Worm (Caenorhabditis elegans) whole organism, early embryonic: Measurements from ENCODE around the gene glb-15.

ENCODE experiments used
- B0310.2 ChIP-seq: sonication (generic microtip); optimal IDR thresholded peaks from 2 replicates; lab custom pipeline; 2016; ENCODE audit warnings: mild to moderate bottlenecking, missing genetic modification characterization, missing compliant biosample characterization
- F13C5.2 ChIP-seq: sonication (generic microtip); optimal IDR thresholded peaks from 2 replicates; lab custom pipeline; 2017; ENCODE audit warnings: mild to moderate bottlenecking, missing genetic modification characterization, inconsistent platforms, missing compliant biosample characterization
- aly-1 ChIP-seq: sonication (generic microtip); optimal IDR thresholded peaks from 2 replicates; lab custom pipeline; 2016; ENCODE audit warnings: missing genetic modification characterization, missing compliant biosample characterization
- ama-1 ChIP-seq: fragments of 150-350 bp; optimal IDR thresholded peaks from 2 replicates; lab custom pipeline; 2014
- ceh-13 ChIP-seq: fragments of 200-800 bp; sonication (Bioruptor generic); optimal IDR thresholded peaks from 2 replicates; lab custom pipeline; 2018; ENCODE audit warnings: mild to moderate bottlenecking, missing genetic modification characterization, missing compliant biosample characterization
- ceh-36 ChIP-seq: sonication (generic microtip); optimal IDR thresholded peaks from 2 replicates; lab custom pipeline; 2016; ENCODE audit warnings: missing genetic modification characterization, inconsistent platforms, missing compliant biosample characterization
- ets-7 ChIP-seq: sonication (generic microtip); optimal IDR thresholded peaks from 2 replicates; lab custom pipeline; 2016; ENCODE audit warnings: missing genotype, missing genetic modification characterization, missing compliant biosample characterization
- flt-1 ChIP-seq: fragments of 200-800 bp; sonication (Bioruptor generic); IDR thresholded peaks from 2 replicates; pipeline ENCODE4 v1.3.6; 2022; ENCODE audit warnings: missing genetic modification characterization, missing compliant biosample characterization
- hmbx-1 ChIP-seq: sonication (generic microtip); optimal IDR thresholded peaks from 2 replicates; lab custom pipeline; 2016; ENCODE audit warnings: mild to moderate bottlenecking, missing genetic modification characterization, missing compliant biosample characterization
- hmg-4 ChIP-seq: fragments of 200-800 bp; sonication (Bioruptor generic); optimal IDR thresholded peaks from 2 replicates; lab custom pipeline; 2018; ENCODE audit warnings: mild to moderate bottlenecking, missing genetic modification characterization, missing compliant biosample characterization
- hnd-1 ChIP-seq: sonication (generic microtip); optimal IDR thresholded peaks from 2 replicates; lab custom pipeline; 2016; ENCODE audit warnings: missing genetic modification characterization, missing compliant biosample characterization
- pes-1 ChIP-seq: fragments of 200-800 bp; sonication (Bioruptor generic); IDR thresholded peaks from 2 replicates; pipeline ENCODE4 v1.3.6; 2022; ENCODE audit warnings: missing genetic modification reagents, missing genetic modification characterization, missing compliant biosample characterization
- scrt-1 ChIP-seq: fragments of 200-800 bp; sonication (Bioruptor generic); IDR thresholded peaks from 2 replicates; pipeline ENCODE4 v1.3.6; 2022; ENCODE audit warnings: missing genetic modification characterization, missing compliant biosample characterization
- sea-1 ChIP-seq: fragments of 200-800 bp; sonication (Bioruptor generic); conservative IDR thresholded peaks from 2 replicates; pipeline ENCODE4 v1.3.6; 2022; ENCODE audit warnings: missing genetic modification characterization, missing compliant biosample characterization
- tbx-11 ChIP-seq: fragments of 200-800 bp; sonication (Bioruptor generic); IDR thresholded peaks from 2 replicates; pipeline ENCODE4 v1.3.6; 2022; ENCODE audit warnings: missing genetic modification characterization, missing compliant biosample characterization
- tbx-37 ChIP-seq: fragments of 200-800 bp; sonication (Bioruptor generic); conservative IDR thresholded peaks from 2 replicates; pipeline ENCODE4 v1.3.6; 2022; ENCODE audit warnings: missing genetic modification reagents, missing genetic modification characterization, missing compliant biosample characterization
- tra-4 ChIP-seq: sonication (generic microtip); optimal IDR thresholded peaks from 2 replicates; lab custom pipeline; 2017; ENCODE audit warnings: missing genetic modification characterization, missing compliant biosample characterization

The glb-15 gene

DNA sequence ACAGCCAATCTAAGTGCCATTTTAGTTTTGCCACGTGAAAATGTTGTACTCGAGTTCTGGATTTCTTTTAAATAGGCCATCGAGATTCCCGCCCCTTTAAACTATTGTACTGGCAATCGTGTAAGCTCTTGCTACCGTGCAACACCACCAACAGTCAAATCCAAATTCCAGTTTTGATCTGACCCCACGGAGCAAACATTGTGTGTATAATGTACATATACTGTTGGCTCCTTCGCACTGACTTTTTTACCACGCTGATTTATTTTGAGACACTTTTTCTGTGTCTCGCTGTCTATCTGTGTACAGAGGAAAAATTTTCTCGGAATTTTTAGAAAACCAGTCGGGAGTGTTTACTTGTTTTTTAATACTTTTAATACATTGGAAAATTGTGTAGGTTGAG lies 8.0 kb downstream of the glb-15 start, which contains the start of gene piit-1:
Gene piit-1 (minus strand): TSS at position 101 of the 400 bp plus-strand sequence.
- TF ChIP-seq tbx-37 (no peak), ets-7 (tag; lab: Kevin White, UChicago) (no peak), tbx-11 (no peak), F13C5.2 (tag; lab: Kevin White, UChicago) (no peak), flt-1 (GFP tag; lab: Robert Waterston, UW) (no peak), pes-1 (GFP tag; lab: Robert Waterston, UW) (no peak), sea-1 (GFP tag; lab: Robert Waterston, UW) (no peak), B0310.2 (tag; lab: Kevin White, UChicago) (no peak)

DNA sequence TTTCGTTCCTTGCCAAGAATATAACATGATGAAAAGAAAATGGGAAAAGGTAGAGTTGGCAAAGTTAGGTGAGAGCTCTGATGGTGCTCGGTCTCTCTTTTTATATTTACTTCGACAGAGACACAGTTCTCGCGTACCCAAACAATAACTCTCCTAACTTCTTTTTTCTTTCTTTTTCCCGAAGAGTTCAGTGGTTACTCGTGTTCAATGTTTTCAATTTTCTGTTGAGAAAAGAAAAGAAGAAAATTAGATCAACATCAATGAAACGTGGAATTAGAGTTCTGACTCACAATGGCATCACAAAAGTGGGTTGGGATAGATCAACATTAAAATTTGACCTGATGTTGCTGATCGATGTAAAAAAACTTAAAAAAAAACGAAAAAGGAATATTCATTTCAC lies 11.6 kb downstream of the glb-15 start, which contains the start of gene idpp-16:
Gene idpp-16 (minus strand): TSS at position 101 of the 400 bp plus-strand sequence.
- no peak for TF ChIP-seq scrt-1 (GFP tag; lab: Robert Waterston, UW)
- no peak for TF ChIP-seq tbx-11
- no peak for TF ChIP-seq pes-1 (GFP tag; lab: Robert Waterston, UW)
- no peak for TF ChIP-seq hnd-1 (tag; lab: Kevin White, UChicago)
- TF ChIP-seq hmbx-1 (tag; lab: Kevin White, UChicago) = no peak
- TF ChIP-seq ceh-13 (GFP tag; lab: Kevin White, UChicago) = no peak
- TF ChIP-seq sea-1 (GFP tag; lab: Robert Waterston, UW) = no peak

DNA sequence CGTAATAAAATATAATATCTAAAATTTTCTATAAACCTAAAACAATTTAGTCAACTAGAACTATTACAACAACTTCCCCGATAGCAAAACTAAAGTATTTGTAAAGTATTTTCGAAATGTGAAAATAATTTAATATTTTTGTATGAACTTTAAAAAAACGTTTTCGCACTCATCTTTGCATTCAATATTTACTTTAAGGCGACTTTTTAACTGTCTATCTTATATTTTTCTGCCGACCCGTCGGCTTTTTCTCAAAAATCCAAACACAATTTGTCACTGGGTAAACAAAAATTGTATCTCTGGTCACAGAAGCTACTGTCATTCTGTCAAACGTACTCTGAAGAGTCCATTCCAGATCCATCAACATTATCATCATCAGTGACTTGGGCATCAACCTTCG lies 12.8 kb downstream of the glb-15 start:
- TF ChIP-seq pes-1 (GFP tag; lab: Robert Waterston, UW) (no peak), aly-1 (tag; lab: Kevin White, UChicago) (no peak), F13C5.2 (tag; lab: Kevin White, UChicago) (no peak), flt-1 (GFP tag; lab: Robert Waterston, UW) (no peak), ceh-13 (GFP tag; lab: Kevin White, UChicago) (no peak), ets-7 (tag; lab: Kevin White, UChicago) (no peak), scrt-1 (GFP tag; lab: Robert Waterston, UW) (no peak), tra-4 (no peak), ceh-36 (tag; lab: Kevin White, UChicago) (no peak), hnd-1 (tag; lab: Kevin White, UChicago) (no peak), hmbx-1 (tag; lab: Kevin White, UChicago) (no peak), hmg-4 (no peak), B0310.2 (tag; lab: Kevin White, UChicago) (no peak), ama-1 (lab: Kevin White, UChicago) (no peak), tbx-11 (no peak), tbx-37 (no peak), sea-1 (GFP tag; lab: Robert Waterston, UW) (no peak)

DNA sequence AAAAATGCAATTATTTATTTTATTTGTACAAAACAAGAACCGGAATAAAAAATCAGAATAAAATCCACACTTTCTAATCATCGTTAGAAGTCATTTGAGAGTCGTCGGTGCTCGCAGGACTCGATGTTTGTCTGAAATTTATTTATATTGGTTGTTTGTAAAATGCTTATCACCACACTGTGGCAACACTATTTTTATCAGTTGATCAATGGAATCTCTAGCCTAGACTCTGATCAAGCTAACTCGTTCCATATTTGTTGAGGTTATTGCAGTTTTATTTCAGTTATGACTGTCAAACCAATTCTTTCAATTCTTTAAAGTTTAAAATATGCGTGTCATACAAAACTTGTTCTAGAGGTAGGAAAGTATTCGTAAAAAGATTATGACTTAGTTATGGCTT lies 13.6 kb downstream of the glb-15 start, which contains the start of gene dhs-20:
Gene dhs-20 (minus strand): TSS at position 80 of the 400 bp plus-strand sequence.
- TF ChIP-seq hmg-4 = no peak
- TF ChIP-seq B0310.2 (tag; lab: Kevin White, UChicago) = no peak
- no peak for TF ChIP-seq ets-7 (tag; lab: Kevin White, UChicago)
- no peak for TF ChIP-seq F13C5.2 (tag; lab: Kevin White, UChicago)
- no peak for TF ChIP-seq sea-1 (GFP tag; lab: Robert Waterston, UW)
- no peak for TF ChIP-seq tra-4
- no peak for TF ChIP-seq ceh-36 (tag; lab: Kevin White, UChicago)
- TF ChIP-seq aly-1 (tag; lab: Kevin White, UChicago) = no peak
- TF ChIP-seq hnd-1 (tag; lab: Kevin White, UChicago) = no peak
- no peak for TF ChIP-seq tbx-11
- no peak for TF ChIP-seq hmbx-1 (tag; lab: Kevin White, UChicago)
- no peak for TF ChIP-seq scrt-1 (GFP tag; lab: Robert Waterston, UW)
- no peak for TF ChIP-seq ama-1 (lab: Kevin White, UChicago)
- no peak for TF ChIP-seq tbx-37
- TF ChIP-seq flt-1 (GFP tag; lab: Robert Waterston, UW) = no peak
- no peak for TF ChIP-seq pes-1 (GFP tag; lab: Robert Waterston, UW)
- no peak for TF ChIP-seq ceh-13 (GFP tag; lab: Kevin White, UChicago)

DNA sequence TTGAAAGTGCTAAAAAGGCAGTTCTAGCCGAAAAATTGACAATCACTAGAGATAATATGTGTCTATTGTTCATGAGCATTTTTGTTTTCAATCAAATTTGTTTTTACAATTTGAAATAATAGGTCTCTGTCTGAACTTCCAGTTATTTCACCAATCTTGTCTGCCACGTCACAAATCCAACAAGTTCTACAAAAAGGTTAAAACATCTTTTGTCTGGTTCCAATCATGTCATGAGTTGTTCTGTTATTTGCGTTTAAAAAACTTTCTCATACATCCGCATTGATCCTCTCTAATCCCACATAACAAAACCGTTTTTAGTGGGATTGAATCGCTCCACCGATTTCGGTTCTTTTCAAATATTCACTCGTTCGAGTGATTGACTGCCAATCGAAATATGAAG lies 17.3 kb downstream of the glb-15 start, which contains the start of gene F35B12.9:
Gene F35B12.9 (plus strand): TSS at position 372 of the 400 bp plus-strand sequence.
- TF ChIP-seq B0310.2 (tag; lab: Kevin White, UChicago) (no peak), F13C5.2 (tag; lab: Kevin White, UChicago) (no peak), scrt-1 (GFP tag; lab: Robert Waterston, UW) (no peak), hnd-1 (tag; lab: Kevin White, UChicago) (no peak), tbx-11 (no peak), tra-4 (no peak), flt-1 (GFP tag; lab: Robert Waterston, UW) (no peak), ama-1 (lab: Kevin White, UChicago) (no peak), sea-1 (GFP tag; lab: Robert Waterston, UW) (no peak), ceh-13 (GFP tag; lab: Kevin White, UChicago) (no peak), pes-1 (GFP tag; lab: Robert Waterston, UW) (no peak)

DNA sequence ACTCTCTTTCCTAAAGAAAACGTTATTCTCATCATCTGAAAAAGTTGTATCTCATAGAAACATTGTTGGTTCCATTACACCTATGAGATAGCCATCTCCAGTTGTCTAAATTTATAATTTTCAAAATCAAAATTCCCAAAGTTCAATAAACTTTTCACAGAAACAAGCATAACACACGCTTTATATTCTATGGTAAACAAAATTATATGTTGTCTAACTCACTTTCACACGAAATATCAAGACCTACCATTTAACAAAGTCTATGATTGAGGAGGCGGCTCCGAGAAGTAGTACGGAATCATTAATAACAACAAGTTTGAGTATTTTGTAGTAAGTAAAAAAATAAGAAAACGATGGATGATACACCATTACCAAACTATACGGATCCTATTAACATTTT lies 19.3 kb downstream of the glb-15 start, which contains the start of gene srx-84:
Gene srx-84 (plus strand): TSS at position 301 of the 400 bp plus-strand sequence.
- TF ChIP-seq hnd-1 (tag; lab: Kevin White, UChicago) (no peak), ceh-13 (GFP tag; lab: Kevin White, UChicago) (no peak), aly-1 (tag; lab: Kevin White, UChicago) (no peak), ceh-36 (tag; lab: Kevin White, UChicago) (no peak), ama-1 (lab: Kevin White, UChicago) (no peak), sea-1 (GFP tag; lab: Robert Waterston, UW) (no peak), scrt-1 (GFP tag; lab: Robert Waterston, UW) (no peak), F13C5.2 (tag; lab: Kevin White, UChicago) (no peak), hmbx-1 (tag; lab: Kevin White, UChicago) (no peak), ets-7 (tag; lab: Kevin White, UChicago) (no peak), tbx-11 (no peak), flt-1 (GFP tag; lab: Robert Waterston, UW) (no peak), tbx-37 (no peak), B0310.2 (tag; lab: Kevin White, UChicago) (no peak), pes-1 (GFP tag; lab: Robert Waterston, UW) (no peak), tra-4 (no peak), hmg-4 (no peak)

DNA sequence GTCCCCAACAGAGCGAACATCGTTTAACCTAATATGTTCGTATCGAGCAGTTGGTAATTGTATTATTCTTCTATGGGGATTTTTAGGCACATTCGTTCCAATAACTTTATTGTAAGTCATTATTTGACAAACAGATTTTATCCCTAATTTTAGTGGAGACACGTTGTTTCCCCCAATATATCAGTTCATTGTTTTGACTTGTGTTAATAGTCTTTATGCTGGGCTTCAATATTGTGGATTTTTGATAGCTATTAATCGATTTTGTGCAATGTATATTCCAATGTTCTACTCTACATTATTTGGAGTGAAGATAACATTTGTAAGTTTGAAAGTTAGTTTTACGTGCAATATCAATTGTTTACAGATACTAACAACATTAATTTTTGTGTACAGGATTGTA lies 24.2 kb downstream of the glb-15 start:
- no peak for TF ChIP-seq tbx-11
- TF ChIP-seq B0310.2 (tag; lab: Kevin White, UChicago) = no peak
- no peak for TF ChIP-seq F13C5.2 (tag; lab: Kevin White, UChicago)
- no peak for TF ChIP-seq tra-4
- TF ChIP-seq flt-1 (GFP tag; lab: Robert Waterston, UW) = no peak
- no peak for TF ChIP-seq ets-7 (tag; lab: Kevin White, UChicago)
- no peak for TF ChIP-seq hmg-4
- no peak for TF ChIP-seq sea-1 (GFP tag; lab: Robert Waterston, UW)
- no peak for TF ChIP-seq hnd-1 (tag; lab: Kevin White, UChicago)
- no peak for TF ChIP-seq aly-1 (tag; lab: Kevin White, UChicago)
- no peak for TF ChIP-seq ceh-13 (GFP tag; lab: Kevin White, UChicago)
- TF ChIP-seq ama-1 (lab: Kevin White, UChicago) = no peak
